Fruit fly (Drosophila melanogaster) whole organism, embryonic: ENCODE data around the gene CG7766.

Experiments used
- Antp ChIP-seq: fragments of 200-800 bp; sonication (Bioruptor generic); optimal IDR thresholded peaks from 3 replicates; lab custom pipeline; 2016; ENCODE audit warnings: missing biosample characterization, missing genetic modification characterization
- BEAF-32 ChIP-seq: fragments of 200-800 bp; sonication (Bioruptor generic); optimal IDR thresholded peaks from 3 replicates; lab custom pipeline; 2017; ENCODE audit warnings: missing biosample characterization, missing genetic modification characterization, mild to moderate bottlenecking, moderate library complexity, missing genetic modification reagents
- CG10366 ChIP-seq: fragments of 200-800 bp; sonication (Bioruptor generic); IDR thresholded peaks from 2 replicates; pipeline ENCODE4 v1.3.6; 2022; ENCODE audit warnings: missing biosample characterization, missing genetic modification characterization
- CG10959 ChIP-seq: fragments of 200-800 bp; sonication (Bioruptor generic); IDR thresholded peaks from 2 replicates; pipeline ENCODE4 v1.3.6; 2022; ENCODE audit warnings: missing biosample characterization, missing genetic modification characterization
- CG1233 ChIP-seq: fragments of 200-800 bp; sonication (Bioruptor generic); optimal IDR thresholded peaks from 4 replicates; lab custom pipeline; 2018; ENCODE audit warnings: missing biosample characterization, mild to moderate bottlenecking, missing genetic modification characterization
- CG13287 ChIP-seq: fragments of 200-800 bp; sonication (Bioruptor generic); IDR thresholded peaks from 2 replicates; pipeline ENCODE4 v1.3.6; 2022; ENCODE audit warnings: missing biosample characterization, missing genetic modification characterization; ENCODE audit not compliant: partially characterized antibody
- CG13775 ChIP-seq: fragments of 200-800 bp; sonication (Bioruptor generic); optimal IDR thresholded peaks from 3 replicates; lab custom pipeline; 2017; ENCODE audit warnings: missing biosample characterization, mild to moderate bottlenecking, missing genetic modification characterization
- CG14050 ChIP-seq: fragments of 200-800 bp; sonication (Bioruptor generic); IDR thresholded peaks from 3 replicates; pipeline ENCODE4 v1.3.6; 2022; ENCODE audit warnings: missing biosample characterization, missing genetic modification characterization
- CG14710 ChIP-seq: fragments of 200-800 bp; sonication (Bioruptor generic); optimal IDR thresholded peaks from 3 replicates; lab custom pipeline; 2019; ENCODE audit warnings: missing biosample characterization, mild to moderate bottlenecking, missing genetic modification characterization, moderate library complexity
- CG1603 ChIP-seq: fragments of 200-800 bp; sonication (Bioruptor generic); optimal IDR thresholded peaks from 2 replicates; lab custom pipeline; 2019; ENCODE audit warnings: missing biosample characterization, mild to moderate bottlenecking, missing genetic modification characterization, moderate library complexity
- CG16813 ChIP-seq: fragments of 200-800 bp; sonication (Bioruptor generic); IDR thresholded peaks from 3 replicates; pipeline ENCODE4 v1.3.6; 2022; ENCODE audit warnings: missing biosample characterization, missing genetic modification characterization; ENCODE audit not compliant: partially characterized antibody
- CG2202 ChIP-seq: fragments of 200-800 bp; sonication (Bioruptor generic); optimal IDR thresholded peaks from 2 replicates; lab custom pipeline; 2018; ENCODE audit warnings: missing biosample characterization, mild to moderate bottlenecking, missing genetic modification characterization
- CG2712 ChIP-seq: fragments of 200-800 bp; optimal IDR thresholded peaks from 3 replicates; lab custom pipeline; 2019; ENCODE audit warnings: missing biosample characterization, mild to moderate bottlenecking, missing genetic modification characterization, moderate library complexity
- CG30431 ChIP-seq: fragments of 200-800 bp; sonication (Bioruptor generic); optimal IDR thresholded peaks from 2 replicates; lab custom pipeline; 2017; ENCODE audit warnings: missing biosample characterization, missing genetic modification characterization
- CG34224 ChIP-seq: fragments of 200-800 bp; sonication (Bioruptor generic); IDR thresholded peaks from 3 replicates; pipeline ENCODE4 v1.3.6; 2022; ENCODE audit warnings: missing biosample characterization, missing genetic modification characterization; ENCODE audit not compliant: partially characterized antibody
- CG3847 ChIP-seq: fragments of 200-800 bp; sonication (Bioruptor generic); IDR thresholded peaks from 2 replicates; pipeline ENCODE4 v1.3.6; 2022; ENCODE audit warnings: missing biosample characterization, missing genetic modification characterization
- CG4730 ChIP-seq: fragments of 200-800 bp; sonication (Bioruptor generic); IDR thresholded peaks from 2 replicates; pipeline ENCODE4 v1.3.6; 2022; ENCODE audit warnings: missing biosample characterization, missing genetic modification characterization
- CG7372 ChIP-seq: fragments of 200-800 bp; sonication (Bioruptor generic); IDR thresholded peaks from 2 replicates; pipeline ENCODE4 v1.3.6; 2022; ENCODE audit warnings: missing biosample characterization, missing genetic modification characterization
- CG8388 ChIP-seq: fragments of 200-800 bp; sonication (Bioruptor generic); optimal IDR thresholded peaks from 2 replicates; lab custom pipeline; 2019; ENCODE audit warnings: missing biosample characterization, mild to moderate bottlenecking, missing genetic modification characterization, moderate library complexity
- CG9932 ChIP-seq: fragments of 200-800 bp; sonication (Bioruptor generic); IDR thresholded peaks from 2 replicates; pipeline ENCODE4 v1.3.6; 2022; ENCODE audit warnings: missing biosample characterization, missing genetic modification characterization
- CTCF ChIP-seq: fragments of 200-800 bp; sonication (Bioruptor generic); optimal IDR thresholded peaks from 2 replicates; lab custom pipeline; 2017; ENCODE audit warnings: missing biosample characterization, mild to moderate bottlenecking, missing genetic modification characterization, moderate library complexity
- Dad ChIP-seq: fragments of 200-800 bp; sonication (Bioruptor generic); optimal IDR thresholded peaks from 3 replicates; lab custom pipeline; 2016; ENCODE audit warnings: missing biosample characterization, missing genetic modification characterization
- Dek ChIP-seq: fragments of 200-800 bp; sonication (Bioruptor generic); optimal IDR thresholded peaks from 3 replicates; lab custom pipeline; 2019; ENCODE audit warnings: missing biosample characterization, mild to moderate bottlenecking, missing genetic modification characterization, moderate library complexity
- Dfd ChIP-seq, 2 experiments: fragments of >200 bp; optimal IDR thresholded peaks; 2 replicates each; lab custom pipeline; 2017; ENCODE audit warnings: missing biosample characterization in 2 of 2, missing genetic modification characterization in 2 of 2
- Dll ChIP-seq: fragments of 200-800 bp; sonication (Bioruptor generic); IDR thresholded peaks from 4 replicates; pipeline ENCODE4 v1.3.6; 2022; ENCODE audit warnings: missing biosample characterization, missing genetic modification characterization; ENCODE audit not compliant: partially characterized antibody
- Dp ChIP-seq: fragments of 200-800 bp; sonication (Bioruptor generic); optimal IDR thresholded peaks from 2 replicates; lab custom pipeline; 2018; ENCODE audit warnings: missing biosample characterization, mild to moderate bottlenecking, missing genetic modification characterization, moderate library complexity
- Dref ChIP-seq: fragments of 200-800 bp; sonication (Bioruptor generic); IDR thresholded peaks from 2 replicates; pipeline ENCODE4 v1.3.6; 2022; ENCODE audit warnings: missing biosample characterization, missing genetic modification characterization
- Elba2 ChIP-seq: fragments of 200-800 bp; sonication (Bioruptor generic); optimal IDR thresholded peaks from 3 replicates; lab custom pipeline; 2016; ENCODE audit warnings: missing biosample characterization, missing genetic modification characterization
- HLH4C ChIP-seq: fragments of 200-800 bp; sonication (Bioruptor generic); IDR thresholded peaks from 3 replicates; pipeline ENCODE4 v1.3.6; 2022; ENCODE audit warnings: missing biosample characterization, missing genetic modification characterization; ENCODE audit not compliant: partially characterized antibody
- Hand ChIP-seq: fragments of 200-800 bp; sonication (Bioruptor generic); optimal IDR thresholded peaks from 2 replicates; lab custom pipeline; 2017; ENCODE audit warnings: mild to moderate bottlenecking, missing biosample characterization, missing genetic modification reagents, missing genetic modification characterization
- Med ChIP-seq: fragments of 200-800 bp; sonication (Bioruptor generic); peaks from one replicate; lab custom pipeline; 2016; ENCODE audit warnings: missing biosample characterization, missing genetic modification characterization, mild to moderate bottlenecking, inconsistent platforms, moderate library complexity
- Opbp ChIP-seq: fragments of 200-800 bp; sonication (Bioruptor generic); IDR thresholded peaks from 3 replicates; pipeline ENCODE4 v1.3.6; 2022; ENCODE audit warnings: missing biosample characterization, missing genetic modification characterization; ENCODE audit not compliant: partially characterized antibody
- YL-1 ChIP-seq: fragments of 200-800 bp; sonication (Bioruptor generic); optimal IDR thresholded peaks from 3 replicates; lab custom pipeline; 2017; ENCODE audit warnings: missing biosample characterization, mild to moderate bottlenecking, missing genetic modification characterization
- aop ChIP-seq: fragments of 200-800 bp; sonication (Bioruptor generic); IDR thresholded peaks from 2 replicates; pipeline ENCODE4 v1.3.6; 2022; ENCODE audit warnings: missing biosample characterization, missing genetic modification characterization
- cato ChIP-seq: fragments of 200-800 bp; sonication (Bioruptor generic); optimal IDR thresholded peaks from 2 replicates; lab custom pipeline; 2016; ENCODE audit warnings: missing biosample characterization, missing genetic modification characterization, borderline replicate concordance
- danr ChIP-seq: fragments of 200-800 bp; sonication (Bioruptor generic); IDR thresholded peaks from 2 replicates; pipeline ENCODE4 v1.3.6; 2022; ENCODE audit warnings: missing biosample characterization, missing genetic modification characterization
- disco-r ChIP-seq: fragments of 200-800 bp; sonication (Bioruptor generic); optimal IDR thresholded peaks from 2 replicates; lab custom pipeline; 2016; ENCODE audit warnings: missing biosample characterization, missing genetic modification characterization
- eve ChIP-seq, 2 experiments: fragments of >200 bp; optimal IDR thresholded peaks; 2 replicates each; lab custom pipeline; 2017; ENCODE audit warnings: missing biosample characterization in 2 of 2, missing genetic modification characterization in 2 of 2
- gce ChIP-seq: fragments of 200-800 bp; sonication (Bioruptor generic); IDR thresholded peaks from 3 replicates; pipeline ENCODE4 v1.3.6; 2022; ENCODE audit warnings: missing biosample characterization, missing genetic modification characterization
- nmo ChIP-seq: fragments of 200-800 bp; sonication (Bioruptor generic); optimal IDR thresholded peaks from 2 replicates; lab custom pipeline; 2018; ENCODE audit warnings: missing biosample characterization, mild to moderate bottlenecking, missing genetic modification characterization, moderate library complexity
- pho ChIP-seq: fragments of 200-800 bp; sonication (Bioruptor generic); optimal IDR thresholded peaks from 2 replicates; lab custom pipeline; 2016; ENCODE audit warnings: missing biosample characterization, missing genetic modification characterization
- pnt ChIP-seq: fragments of 200-800 bp; sonication (Bioruptor generic); optimal IDR thresholded peaks from 3 replicates; lab custom pipeline; 2016; ENCODE audit warnings: missing biosample characterization, missing genetic modification characterization
- schlank ChIP-seq: fragments of 200-800 bp; sonication (Bioruptor generic); optimal IDR thresholded peaks from 2 replicates; lab custom pipeline; 2018; ENCODE audit warnings: missing biosample characterization, mild to moderate bottlenecking, missing genetic modification characterization
- sr ChIP-seq: fragments of 200-800 bp; sonication (Bioruptor generic); IDR thresholded peaks from 3 replicates; pipeline ENCODE4 v1.3.6; 2022; ENCODE audit warnings: missing biosample characterization, missing genetic modification characterization
- trem ChIP-seq: fragments of 200-800 bp; optimal IDR thresholded peaks from 3 replicates; lab custom pipeline; 2019; ENCODE audit warnings: missing biosample characterization, mild to moderate bottlenecking, missing genetic modification characterization, moderate library complexity
- unc-4 ChIP-seq: fragments of 200-800 bp; sonication (Bioruptor generic); IDR thresholded peaks from 2 replicates; pipeline ENCODE4 v1.3.6; 2022; ENCODE audit warnings: missing biosample characterization, missing genetic modification characterization; ENCODE audit not compliant: partially characterized antibody
- zen ChIP-seq: fragments of 200-800 bp; sonication (Bioruptor generic); optimal IDR thresholded peaks from 3 replicates; lab custom pipeline; 2018; ENCODE audit warnings: missing biosample characterization, mild to moderate bottlenecking, missing genetic modification characterization, moderate library complexity
- zf30C ChIP-seq: fragments of 200-800 bp; sonication (Bioruptor generic); optimal IDR thresholded peaks from 3 replicates; lab custom pipeline; 2018; ENCODE audit warnings: missing biosample characterization, mild to moderate bottlenecking, missing genetic modification characterization

CG7766 gene

DNA sequence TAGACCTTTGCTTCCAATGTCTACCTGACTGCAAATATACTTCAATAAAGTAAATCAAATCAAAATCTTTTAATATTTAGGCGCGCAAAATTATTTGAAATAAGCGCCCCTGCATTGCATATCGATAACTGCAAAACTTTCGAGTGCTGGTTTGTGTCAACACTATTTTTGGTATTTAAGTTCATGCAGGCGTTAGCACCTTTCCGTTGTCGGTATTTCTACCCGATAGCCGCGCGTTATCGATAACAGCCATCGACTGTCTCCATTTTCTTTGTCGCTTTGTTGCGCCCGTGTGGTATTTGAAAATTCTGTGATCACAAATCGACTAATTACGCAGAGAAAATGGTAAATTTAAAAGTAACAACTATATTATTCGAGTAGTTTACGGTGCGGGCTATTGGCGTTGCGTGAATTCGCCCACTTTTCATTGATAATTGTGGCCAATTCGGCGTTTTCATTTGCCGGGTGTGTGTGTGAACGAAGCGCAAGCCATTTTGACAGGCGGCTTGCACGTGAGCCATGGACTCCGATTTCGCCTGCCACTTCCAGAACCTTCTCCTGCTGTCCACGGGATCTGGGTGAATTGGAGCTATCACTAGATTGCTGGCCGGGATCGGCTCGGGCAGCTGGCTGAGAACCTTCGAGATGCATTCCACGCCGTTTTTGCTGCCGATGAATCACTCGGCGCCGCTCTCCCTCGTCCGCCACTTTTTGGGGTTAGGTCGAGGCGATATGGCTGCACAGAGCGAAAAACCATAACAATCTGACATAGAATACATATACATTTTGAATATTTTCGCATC lies 14.1 kb downstream of the CG7766 start, which contains the start of gene CCT2 (continued):
- peak; percentile 69 for TF ChIP-seq BEAF-32
- no peak for TF ChIP-seq Dfd (GFP tag; optimal IDR thresholded peaks at IDR 0.05; lab: Kevin White, UChicago)
- no peak for TF ChIP-seq CG10366 (GFP tag; lab: Robert Waterston, UW)
- no peak for TF ChIP-seq pho (GFP tag; lab: Kevin White, UChicago)
- TF ChIP-seq CG4730 (GFP tag; lab: Robert Waterston, UW), result no peak
- no peak for TF ChIP-seq Antp (GFP tag; lab: Kevin White, UChicago)
- TF ChIP-seq CG9932, result no peak
- peak; percentile 75 for TF ChIP-seq Med
- no peak for TF ChIP-seq Dad (GFP tag; lab: Kevin White, UChicago)
- TF ChIP-seq CG13775 (GFP tag; lab: Kevin White, UChicago), result no peak
- TF ChIP-seq schlank (tag; lab: Kevin White, UChicago), result no peak
- TF ChIP-seq Dek, result no peak
- TF ChIP-seq CG8388 (GFP tag; lab: Kevin White, UChicago), result no peak
- TF ChIP-seq Dp, result peak; percentile 87
- TF ChIP-seq CG14710 (tag; lab: Kevin White, UChicago), result peak; percentile 29
- TF ChIP-seq CG1603 (tag; lab: Kevin White, UChicago), result peak; percentile 57
- TF ChIP-seq Hand (GFP tag; lab: Kevin White, UChicago), result peak; percentile 3
- TF ChIP-seq Elba2 (GFP tag; lab: Kevin White, UChicago), result no peak
- TF ChIP-seq cato (GFP tag; lab: Kevin White, UChicago), result no peak
- TF ChIP-seq unc-4, result peak; percentile 70
- TF ChIP-seq trem (tag; lab: Kevin White, UChicago), result peak; percentile 46
- no peak for TF ChIP-seq aop (GFP tag; lab: Robert Waterston, UW)
- TF ChIP-seq CG16813, result peak; percentile 63; the same call in 2 of the 3 replicates
- no peak for TF ChIP-seq CG7372 (GFP tag; lab: Robert Waterston, UW)
- no peak for TF ChIP-seq disco-r (GFP tag; lab: Kevin White, UChicago)
- TF ChIP-seq zen (tag; lab: Kevin White, UChicago), result peak; percentile 5
- TF ChIP-seq CG2712 (tag; lab: Kevin White, UChicago), result peak; percentile 10
- TF ChIP-seq CG10959 (GFP tag; lab: Robert Waterston, UW), result no peak
- peak; percentile 76 for TF ChIP-seq HLH4C
- TF ChIP-seq YL-1 (GFP tag; lab: Kevin White, UChicago), result peak; percentile 70
- TF ChIP-seq Opbp (GFP tag; lab: Robert Waterston, UW), result peak; percentile 73
- peak; percentile 67 for TF ChIP-seq Dll (GFP tag; lab: Robert Waterston, UW)
- TF ChIP-seq CG13287 (GFP tag; lab: Robert Waterston, UW), result peak; percentile 74
- TF ChIP-seq CG1233 (GFP tag; lab: Kevin White, UChicago), result no peak
- TF ChIP-seq CG3847 (GFP tag; lab: Robert Waterston, UW), result peak; percentile 31; the same call in 1 of the 2 replicates
- peak; percentile 97 for TF ChIP-seq Dref (GFP tag; lab: Robert Waterston, UW)
- peak; percentile 51; the same call in 1 of the 3 replicates for TF ChIP-seq CG34224
- peak; percentile 6 for TF ChIP-seq nmo (GFP tag; lab: Kevin White, UChicago)
- peak; percentile 0 for TF ChIP-seq CTCF
- no peak for TF ChIP-seq pnt (GFP tag; lab: Kevin White, UChicago)
- TF ChIP-seq danr (GFP tag; lab: Robert Waterston, UW), result no peak
- no peak for TF ChIP-seq sr (GFP tag; lab: Robert Waterston, UW)
- no peak for TF ChIP-seq CG2202 (tag; lab: Kevin White, UChicago)
- TF ChIP-seq CG30431 (GFP tag; lab: Kevin White, UChicago), result no peak
- TF ChIP-seq zf30C, result peak; percentile 48
- no peak for TF ChIP-seq eve (GFP tag; optimal IDR thresholded peaks at IDR 0.05; lab: Kevin White, UChicago)
- TF ChIP-seq CG14050 (GFP tag; lab: Robert Waterston, UW), result no peak
- no peak for TF ChIP-seq gce (GFP tag; lab: Robert Waterston, UW)
